Worm (Caenorhabditis elegans): ENCODE measurements around the gene fbxa-202.

The fbxa-202 gene

DNA sequence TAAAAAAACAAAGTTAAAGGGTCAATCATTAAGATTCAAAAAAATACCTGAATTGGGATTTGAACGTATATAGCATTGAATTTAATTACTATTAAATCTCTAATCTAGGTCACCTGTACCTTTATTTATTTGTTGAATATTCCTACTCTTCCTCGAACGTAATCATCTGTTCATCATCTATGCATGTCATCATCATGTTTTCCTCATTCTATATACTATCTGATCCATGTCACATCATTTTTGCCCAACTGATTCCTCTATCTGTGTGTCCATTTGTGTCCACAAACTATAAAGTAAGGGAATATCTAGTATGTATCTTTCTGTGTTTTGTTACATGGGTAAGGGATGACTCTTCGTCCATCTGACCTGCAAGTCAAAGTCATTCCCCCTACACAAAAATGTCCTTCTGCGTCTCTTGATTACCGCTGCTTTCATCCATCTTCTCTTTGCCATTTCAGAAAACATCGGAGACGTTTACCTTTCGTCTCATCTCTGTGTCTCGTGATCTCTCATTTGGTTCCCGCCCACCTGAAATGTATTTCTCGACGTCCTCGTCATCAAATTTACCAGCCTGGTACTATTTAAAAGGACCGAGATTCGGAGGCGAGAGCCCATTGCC is 4.2 kb upstream of the fbxa-202 start:
- TF ChIP-seq unc-62 (GFP tag; optimal IDR thresholded peaks at IDR 0.05): no peak

DNA sequence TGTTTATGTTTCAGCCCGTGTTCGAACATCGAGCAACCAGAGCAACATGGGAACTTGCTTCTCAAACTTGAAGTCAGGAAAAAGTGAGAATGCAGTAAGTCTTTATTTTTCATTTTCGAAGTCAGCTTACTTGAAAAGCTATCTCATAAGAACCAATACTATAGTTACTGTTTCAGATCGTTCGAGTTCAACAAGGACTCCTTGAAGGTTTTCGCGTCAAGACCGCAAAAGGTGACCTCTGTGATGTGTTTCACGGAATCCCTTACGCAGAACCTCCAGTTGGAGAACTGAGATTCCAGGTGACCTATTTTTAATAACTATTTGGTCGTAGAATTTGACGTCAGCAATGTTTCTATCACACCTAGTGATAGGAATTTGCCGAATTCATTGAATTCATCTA is 3.5 kb upstream of the fbxa-202 start:
- no peak for TF ChIP-seq unc-62 (GFP tag; optimal IDR thresholded peaks at IDR 0.05)

DNA sequence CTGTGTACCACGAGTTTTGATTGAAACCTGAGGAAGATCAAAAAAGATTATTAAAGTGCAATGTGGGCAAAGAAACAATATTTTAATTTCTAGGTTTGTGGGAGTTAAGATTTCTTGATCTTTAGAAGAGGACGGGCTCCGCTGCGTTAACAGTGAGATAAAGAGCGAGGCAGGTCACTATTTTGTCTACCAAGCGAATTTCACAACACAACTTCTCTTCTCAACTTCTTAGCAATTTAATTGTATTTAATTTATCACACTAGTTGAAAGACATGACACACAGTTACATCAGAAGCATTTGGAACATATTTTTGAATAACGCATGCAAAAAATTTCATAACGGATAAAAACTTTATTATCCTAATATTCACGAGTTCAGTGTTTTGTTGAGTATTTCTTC is 686 bp upstream of the fbxa-202 start:
- no peak for TF ChIP-seq unc-62 (GFP tag; optimal IDR thresholded peaks at IDR 0.05)

DNA sequence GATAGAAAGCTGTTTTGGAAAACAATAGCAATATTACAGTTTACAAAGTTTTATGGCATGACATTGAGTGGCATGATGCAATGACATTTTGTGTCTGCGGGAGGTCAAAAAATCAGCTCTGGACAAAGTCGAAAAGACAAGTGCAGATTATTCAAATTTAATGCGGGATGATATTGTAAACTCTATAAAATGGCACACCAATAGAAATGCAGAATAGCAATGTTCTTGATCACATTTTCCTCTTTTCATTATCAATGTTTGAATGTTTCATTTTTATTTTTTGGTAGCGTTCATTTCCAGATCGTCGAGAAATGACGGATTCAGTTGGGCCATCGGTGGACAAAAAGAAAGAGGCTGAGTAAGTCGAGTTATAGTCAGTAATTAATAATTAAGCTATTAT is 1.8 kb downstream of the fbxa-202 start, which contains the start of gene T28C12.2:
T28C12.2 (plus strand) TSS at position 301 of the 400 bp plus-strand sequence.
- TF ChIP-seq unc-62 (GFP tag; optimal IDR thresholded peaks at IDR 0.05): no peak

DNA sequence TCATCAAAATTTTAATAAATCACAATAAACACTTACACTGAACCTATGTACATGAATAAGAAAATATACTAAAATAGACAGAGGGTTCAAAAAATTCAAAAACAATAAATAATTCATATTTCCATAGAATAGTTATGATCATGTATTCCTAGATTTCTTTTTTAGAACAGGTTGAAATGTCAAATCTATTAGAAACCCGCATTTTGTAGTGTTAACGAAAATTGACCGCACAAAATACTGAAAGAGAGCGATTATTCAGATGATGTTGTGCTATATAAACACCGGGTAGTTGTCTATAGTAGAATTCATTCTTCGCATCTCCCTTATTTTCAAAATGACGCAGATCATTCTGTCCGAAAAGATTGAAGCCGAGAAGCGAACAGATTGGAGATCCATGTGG is 4.5 kb downstream of the fbxa-202 start, which contains the start of gene T28C12.1:
T28C12.1 (plus strand) TSS at position 301 of the 400 bp plus-strand sequence.
- TF ChIP-seq unc-62 (GFP tag; optimal IDR thresholded peaks at IDR 0.05): no peak

DNA sequence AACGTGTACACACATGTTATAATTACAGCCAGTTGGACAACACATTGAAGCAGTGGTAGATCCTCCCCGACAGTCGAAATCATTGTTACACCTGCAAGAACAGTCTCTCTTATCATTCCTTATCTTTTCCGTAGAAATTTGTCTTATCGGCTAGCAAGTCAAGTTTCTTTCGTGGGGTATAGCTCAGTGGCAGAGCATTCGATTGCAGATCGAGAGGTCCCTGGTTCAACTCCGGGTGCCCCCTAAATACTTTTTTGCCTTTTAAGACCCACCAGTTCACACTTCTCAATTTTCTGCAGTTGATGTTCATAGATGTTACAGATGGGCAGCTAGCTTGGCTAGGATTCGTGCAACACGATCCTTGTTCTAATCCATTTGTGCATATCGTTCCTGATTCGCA is 8.1 kb downstream of the fbxa-202 start:
- no peak for TF ChIP-seq unc-62 (GFP tag; optimal IDR thresholded peaks at IDR 0.05)

DNA sequence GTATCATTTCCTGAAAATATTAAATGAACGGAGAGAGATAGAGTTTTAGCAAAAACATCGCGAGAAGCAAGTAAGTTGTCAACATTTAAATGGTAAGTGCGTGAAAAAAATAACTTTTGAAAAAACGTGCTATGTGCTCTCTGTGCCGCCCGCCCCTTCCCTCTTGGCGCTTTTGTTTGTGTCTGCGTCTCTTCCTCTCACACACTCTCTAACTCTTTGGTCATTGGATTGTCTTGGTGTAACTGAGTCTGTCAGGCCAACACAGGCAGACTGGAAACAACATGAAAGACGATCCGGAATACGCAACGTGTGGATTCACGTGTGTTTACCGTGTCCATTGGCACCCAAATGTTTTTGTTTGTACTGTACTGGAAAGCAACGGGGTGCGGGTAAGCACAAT is 9.0 kb downstream of the fbxa-202 start, which contains the start of gene T28C12.6:
T28C12.6 (minus strand) TSS at position 12 of the 400 bp plus-strand sequence.
- TF ChIP-seq unc-62 (GFP tag; optimal IDR thresholded peaks at IDR 0.05): no peak

DNA sequence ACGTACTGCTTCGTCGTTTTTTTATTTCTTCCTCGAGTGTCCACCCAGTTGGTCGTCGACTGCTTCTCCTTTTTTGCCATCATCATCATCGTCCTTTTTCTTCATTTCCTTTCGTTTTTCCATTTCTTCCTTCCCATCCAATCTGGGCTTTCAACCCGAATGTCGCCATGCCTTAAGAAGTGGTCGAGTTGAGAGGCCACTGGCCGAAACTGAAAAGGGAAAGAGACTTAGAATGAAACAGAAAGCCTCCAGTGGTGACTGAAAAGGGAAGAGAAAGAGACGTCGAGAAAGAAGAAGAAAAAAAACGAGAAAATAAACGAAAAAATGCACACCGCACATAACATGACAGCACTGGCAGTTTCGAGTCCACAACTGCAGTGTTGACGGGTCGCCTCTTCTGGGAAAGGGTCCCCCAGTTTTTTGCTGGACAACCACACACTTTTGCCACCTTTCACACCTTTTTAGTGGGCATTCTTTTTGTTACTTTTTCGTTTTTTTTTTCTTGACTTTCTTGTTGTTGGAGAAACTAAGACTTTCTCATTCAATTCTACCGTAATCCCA is 14.1 kb downstream of the fbxa-202 start:
- no peak for TF ChIP-seq unc-62 (GFP tag; optimal IDR thresholded peaks at IDR 0.05)

DNA sequence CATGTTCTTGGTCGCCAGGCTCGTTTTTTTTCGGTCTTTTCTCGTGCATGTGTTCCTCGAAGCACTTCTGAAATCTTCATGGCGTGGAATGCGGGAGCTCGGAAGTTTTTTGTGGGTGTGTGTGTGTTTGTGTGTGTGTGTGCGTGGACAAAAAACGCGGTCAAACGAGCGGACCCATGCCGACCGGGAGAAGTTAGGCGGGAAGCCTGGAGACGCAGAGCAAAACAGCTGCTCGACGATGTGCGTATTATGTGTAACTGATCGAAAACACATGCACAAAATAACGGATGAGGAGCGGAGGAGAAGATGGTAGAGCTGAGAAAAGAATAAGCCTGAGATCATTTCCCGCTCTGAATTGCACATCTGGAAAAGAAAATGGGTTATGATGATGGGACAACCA is 15.4 kb downstream of the fbxa-202 start:
- no peak for TF ChIP-seq unc-62 (GFP tag; optimal IDR thresholded peaks at IDR 0.05)

DNA sequence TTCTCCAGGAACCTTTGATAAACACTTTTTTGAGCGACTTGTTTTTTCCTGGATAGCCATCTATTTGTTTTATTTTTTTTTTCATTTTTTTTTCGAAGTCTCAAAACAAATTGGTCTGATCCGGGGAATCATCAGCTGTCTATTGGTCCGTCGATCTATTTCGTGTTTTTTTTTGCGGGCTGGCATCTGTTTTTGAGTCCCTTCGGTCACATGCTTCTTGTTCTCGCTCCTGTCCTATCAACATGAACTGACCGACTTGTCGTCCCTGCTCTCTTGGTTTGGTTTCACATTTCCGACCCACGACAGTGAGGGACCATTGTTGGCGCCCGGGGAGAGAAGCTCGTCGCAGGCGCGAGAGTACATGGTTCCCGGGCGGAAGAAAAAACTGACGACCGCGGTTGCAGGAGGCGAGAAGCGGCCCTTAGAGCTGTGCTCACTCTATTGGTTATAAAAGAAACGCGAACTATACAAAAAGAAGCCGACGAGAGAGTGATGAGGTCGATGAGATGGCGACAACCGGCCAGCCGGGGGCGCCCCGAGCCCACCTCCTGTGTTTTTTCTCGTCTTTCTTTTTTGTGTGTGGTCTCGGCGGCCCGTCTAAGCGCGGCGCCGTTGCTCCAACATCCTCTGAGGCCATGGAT is 17.6 kb downstream of the fbxa-202 start:
- TF ChIP-seq unc-62 (GFP tag; optimal IDR thresholded peaks at IDR 0.05): no peak

DNA sequence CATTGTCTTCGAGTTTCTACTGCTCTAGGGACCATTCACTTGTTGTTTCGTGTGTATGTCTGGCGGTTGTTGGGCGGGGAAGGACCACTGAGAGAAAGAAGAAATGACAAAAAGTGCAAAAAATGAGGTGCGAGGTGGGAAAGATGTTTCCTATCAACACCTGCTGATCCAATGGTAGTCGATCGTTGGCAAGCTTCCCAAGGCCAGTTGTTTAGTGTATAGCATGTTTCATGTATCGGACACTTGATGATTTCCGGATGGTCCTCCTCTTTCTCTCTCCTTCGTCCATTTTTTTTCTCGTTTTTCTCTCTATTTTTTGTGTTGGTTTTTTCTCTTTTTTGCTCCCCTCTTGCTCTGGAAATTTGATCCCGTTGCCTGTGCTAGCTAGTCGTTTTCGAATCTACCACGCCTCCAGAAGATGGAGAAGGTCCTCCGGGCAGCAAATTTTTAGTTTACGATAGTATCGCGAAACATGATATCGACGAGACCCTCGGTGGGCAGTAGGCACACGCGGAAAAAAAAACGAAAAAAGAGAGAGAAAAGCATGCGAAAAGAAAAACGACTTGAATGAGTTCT is 19.1 kb downstream of the fbxa-202 start:
- no peak for TF ChIP-seq unc-62 (GFP tag; optimal IDR thresholded peaks at IDR 0.05)

DNA sequence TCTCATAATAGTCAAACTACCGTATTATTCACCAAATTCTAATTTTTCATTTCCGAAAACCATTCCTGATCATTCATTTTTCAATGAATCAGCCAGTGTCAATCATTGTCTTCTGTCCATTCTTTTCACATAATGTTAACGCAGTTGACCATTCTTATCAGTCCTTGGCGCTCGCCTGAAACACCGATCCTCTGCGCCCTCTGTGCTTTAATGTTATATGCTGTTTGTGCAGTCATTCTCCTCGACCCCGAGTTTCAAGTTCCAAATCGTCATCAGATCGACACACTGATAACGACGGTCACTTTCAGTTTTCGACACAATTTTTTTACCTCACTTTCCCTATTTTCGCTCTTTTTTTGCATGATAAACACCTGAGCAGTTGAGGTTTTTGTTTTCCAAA is 19.8 kb downstream of the fbxa-202 start:
- no peak for TF ChIP-seq unc-62 (GFP tag; optimal IDR thresholded peaks at IDR 0.05)

DNA sequence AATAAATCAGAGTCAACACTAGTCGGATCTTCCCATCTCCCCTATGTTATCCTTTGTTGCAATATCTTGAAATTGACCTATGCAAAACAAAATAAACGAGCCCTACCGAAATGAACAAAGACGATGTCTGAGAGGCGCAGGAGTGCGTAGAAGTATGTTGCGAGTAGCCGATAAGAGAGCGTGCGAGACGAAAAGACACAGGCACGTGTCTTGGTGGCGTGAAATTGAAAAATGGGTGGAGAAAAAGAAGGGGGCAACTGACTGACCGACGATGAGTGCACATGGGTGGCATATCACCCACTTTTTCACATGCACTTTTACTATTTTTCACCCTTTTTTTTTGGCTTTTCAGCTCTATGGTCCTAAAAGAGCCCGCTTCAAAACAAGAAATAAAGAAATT is 21.1 kb downstream of the fbxa-202 start:
- TF ChIP-seq unc-62 (GFP tag; optimal IDR thresholded peaks at IDR 0.05): no peak

DNA sequence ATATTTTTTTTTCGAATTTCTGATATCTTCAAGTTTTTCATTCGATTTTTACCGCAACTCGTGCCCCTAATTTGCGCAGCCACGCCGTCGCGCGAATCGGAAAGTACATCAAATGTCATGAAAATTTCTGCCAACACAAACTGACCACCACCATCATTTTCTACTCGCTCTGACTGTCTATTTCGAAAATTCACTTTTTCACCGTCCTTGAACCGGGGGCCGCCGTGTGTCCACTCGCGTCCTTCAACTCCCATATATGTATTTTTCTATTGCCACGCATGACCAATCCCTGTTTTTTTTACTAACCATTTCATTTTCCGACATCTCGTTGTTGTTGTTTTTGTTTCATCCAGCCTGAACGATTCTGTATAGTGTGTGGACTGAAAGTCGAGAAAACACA is 22.5 kb downstream of the fbxa-202 start:
- no peak for TF ChIP-seq unc-62 (GFP tag; optimal IDR thresholded peaks at IDR 0.05)

DNA sequence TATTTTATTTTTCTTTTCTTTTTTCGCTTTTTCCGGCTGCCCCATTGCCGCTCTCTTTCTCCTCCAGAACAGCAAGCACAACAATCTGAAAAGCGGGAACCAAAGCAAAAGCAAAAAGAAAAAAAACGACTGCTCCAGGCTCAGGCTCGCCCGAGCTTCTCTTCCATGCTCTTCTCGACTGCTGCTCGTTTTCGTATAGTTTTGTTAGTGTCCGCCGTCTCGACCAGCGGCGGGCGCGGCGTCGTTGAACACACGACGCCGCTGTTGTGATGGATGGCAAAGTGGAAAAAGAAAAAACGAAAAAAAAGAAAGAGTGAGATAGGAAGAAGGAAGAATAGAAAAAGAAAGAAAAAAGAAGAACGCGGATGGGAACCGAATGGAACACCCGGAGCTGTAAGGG is 23.0 kb downstream of the fbxa-202 start:
- no peak for TF ChIP-seq unc-62 (GFP tag; optimal IDR thresholded peaks at IDR 0.05)

DNA sequence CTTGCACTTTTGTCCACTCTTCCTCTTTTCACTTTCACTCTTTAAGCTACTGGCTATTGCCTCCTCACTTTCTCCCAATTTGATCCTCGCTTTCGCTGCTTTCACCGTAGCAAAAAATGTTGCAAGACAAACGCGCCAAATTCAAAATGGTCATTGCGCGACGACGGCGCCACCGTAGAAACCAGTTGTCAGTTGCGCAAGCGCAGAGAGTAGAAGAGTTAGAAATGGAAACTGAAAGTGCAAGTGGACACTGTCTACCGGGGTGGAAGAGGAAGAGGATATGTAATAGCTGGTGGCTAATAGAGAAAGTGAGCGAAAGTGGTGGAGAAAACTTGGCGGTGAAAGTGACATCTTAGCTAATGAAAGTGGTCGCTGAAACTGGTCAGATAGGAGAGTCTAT is 24.0 kb downstream of the fbxa-202 start:
- no peak for TF ChIP-seq unc-62 (GFP tag; optimal IDR thresholded peaks at IDR 0.05)

DNA sequence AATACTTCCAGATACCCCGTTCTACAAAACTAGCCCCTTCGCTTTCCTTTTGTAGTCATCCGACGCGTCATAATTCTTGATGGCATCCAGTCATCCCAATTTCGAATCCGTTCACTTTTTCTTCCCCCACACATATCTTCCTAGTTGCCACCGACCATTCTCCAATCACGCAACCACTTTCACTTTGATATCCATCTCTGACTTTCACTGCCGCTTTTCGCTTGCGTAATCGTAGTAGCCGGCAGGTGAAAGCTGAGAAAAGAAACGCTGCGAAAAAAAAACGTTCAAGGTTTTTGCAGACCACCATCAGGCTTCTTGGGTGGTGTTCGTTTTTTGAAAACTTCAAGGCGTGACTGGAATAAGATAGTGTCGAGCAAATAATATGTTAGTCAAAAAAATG is 25.3 kb downstream of the fbxa-202 start:
- TF ChIP-seq unc-62 (GFP tag; optimal IDR thresholded peaks at IDR 0.05): no peak
